Worm (Caenorhabditis elegans) whole organism, L1 larva: Measurements from ENCODE around the gene Y69A2AR.24.

Experiments used
- C16A3.4 ChIP-seq: fragments of 150-350 bp; optimal IDR thresholded peaks from 2 replicates; lab custom pipeline; 2014; ENCODE audit warnings: missing biosample characterization, missing genetic modification characterization
- F16B12.6 ChIP-seq: fragments of 150-350 bp; optimal IDR thresholded peaks from 2 replicates; lab custom pipeline; 2014; ENCODE audit warnings: missing biosample characterization, missing genetic modification characterization
- aha-1 ChIP-seq: fragments of 150-350 bp; optimal IDR thresholded peaks from 2 replicates; lab custom pipeline; 2014; ENCODE audit warnings: missing biosample characterization, missing genetic modification characterization
- alr-1 ChIP-seq: fragments of 200-800 bp; sonication (Bioruptor generic); optimal IDR thresholded peaks from 2 replicates; lab custom pipeline; 2018; ENCODE audit warnings: borderline replicate concordance, mild to moderate bottlenecking, missing genetic modification characterization, missing compliant biosample characterization
- aly-2 ChIP-seq: fragments of 150-350 bp; optimal IDR thresholded peaks from 2 replicates; lab custom pipeline; 2014; ENCODE audit warnings: missing biosample characterization, missing genetic modification characterization
- ceh-63 ChIP-seq: fragments of 200-800 bp; sonication (Bioruptor generic); optimal IDR thresholded peaks from 2 replicates; lab custom pipeline; 2018; ENCODE audit warnings: mild to moderate bottlenecking, missing genetic modification characterization, missing compliant biosample characterization
- ceh-8 ChIP-seq: fragments of 200-800 bp; sonication (Bioruptor generic); optimal IDR thresholded peaks from 2 replicates; lab custom pipeline; 2018; ENCODE audit warnings: mild to moderate bottlenecking, missing genetic modification characterization, moderate library complexity, missing compliant biosample characterization
- ceh-82 ChIP-seq, 3 experiments: fragments of 150-350 bp in 1 of 3; sonication (generic microtip) in 2 of 3; optimal IDR thresholded peaks; 2 replicates each; lab custom pipeline; 2014 to 2017; ENCODE audit warnings: missing biosample characterization in 3 of 3, missing genetic modification characterization in 3 of 3
- ceh-90 ChIP-seq: sonication (generic microtip); optimal IDR thresholded peaks from 2 replicates; lab custom pipeline; 2016; ENCODE audit warnings: missing genetic modification characterization, missing compliant biosample characterization
- efl-1 ChIP-seq, 4 experiments: fragments of 150-350 bp; optimal IDR thresholded peaks in 3 of 4; peaks in 1 of 4; 1 replicate in 1 of 4; 2 replicates in 3 of 4; lab custom pipeline; 2014; ENCODE audit warnings: missing biosample characterization in 2 of 4, missing genetic modification characterization in 2 of 4, missing genetic modification reagents in 2 of 4
- elt-2 ChIP-seq: sonication (generic microtip); optimal IDR thresholded peaks from 2 replicates; lab custom pipeline; 2016; ENCODE audit warnings: missing genetic modification characterization, mild to moderate bottlenecking, inconsistent platforms, missing compliant biosample characterization, missing genetic modification reagents
- ets-5 ChIP-seq: fragments of 200-800 bp; sonication (Bioruptor generic); IDR thresholded peaks from 2 replicates; pipeline ENCODE4 v1.3.6; 2022; ENCODE audit warnings: missing genetic modification characterization, missing compliant biosample characterization
- fkh-10 ChIP-seq: sonication (generic microtip); optimal IDR thresholded peaks from 2 replicates; lab custom pipeline; 2017; ENCODE audit warnings: missing biosample characterization, missing genetic modification reagents, missing genetic modification characterization
- fkh-8 ChIP-seq: sonication (generic microtip); optimal IDR thresholded peaks from 2 replicates; lab custom pipeline; 2016; ENCODE audit warnings: mild to moderate bottlenecking, missing genetic modification characterization, missing compliant biosample characterization
- grh-1 ChIP-seq: fragments of 200-800 bp; sonication (Bioruptor generic); IDR thresholded peaks from 2 replicates; pipeline ENCODE4 v1.3.6; 2022; ENCODE audit warnings: missing genetic modification reagents, missing genetic modification characterization, missing compliant biosample characterization
- hpl-2 ChIP-seq: fragments of 150-350 bp; optimal IDR thresholded peaks from 2 replicates; lab custom pipeline; 2014; ENCODE audit warnings: missing biosample characterization, missing genetic modification reagents, missing genetic modification characterization
- isw-1 ChIP-seq: fragments of 200-800 bp; sonication (Bioruptor generic); IDR thresholded peaks from 2 replicates; pipeline ENCODE4 v1.3.6; 2022; ENCODE audit warnings: missing genetic modification characterization, missing compliant biosample characterization
- lin-13 ChIP-seq: fragments of 150-350 bp; optimal IDR thresholded peaks from 2 replicates; lab custom pipeline; 2014; ENCODE audit warnings: missing biosample characterization, missing genetic modification reagents, missing genetic modification characterization
- lin-14 ChIP-seq: fragments of 200-800 bp; sonication (Bioruptor generic); optimal IDR thresholded peaks from 2 replicates; lab custom pipeline; 2018; ENCODE audit warnings: mild to moderate bottlenecking, missing genetic modification characterization, moderate library complexity, missing compliant biosample characterization
- lin-39 ChIP-seq: fragments of 150-350 bp; optimal IDR thresholded peaks from 2 replicates; lab custom pipeline; 2014; ENCODE audit warnings: missing biosample characterization, missing genetic modification reagents, missing genetic modification characterization
- lsy-2 ChIP-seq, 2 experiments: fragments of 150-350 bp; optimal IDR thresholded peaks; 2 replicates each; lab custom pipeline; 2014; ENCODE audit warnings: missing biosample characterization in 2 of 2, missing genetic modification characterization in 2 of 2
- mdl-1 ChIP-seq, 2 experiments: fragments of 150-350 bp; optimal IDR thresholded peaks; 2 replicates each; lab custom pipeline; 2014 to 2017; ENCODE audit warnings: missing biosample characterization in 2 of 2, missing genetic modification characterization in 2 of 2, inconsistent platforms in 1 of 2
- mef-2 ChIP-seq: fragments of 150-350 bp; optimal IDR thresholded peaks from 2 replicates; lab custom pipeline; 2014; ENCODE audit warnings: missing biosample characterization, missing genetic modification characterization
- mep-1 ChIP-seq: fragments of 150-350 bp; optimal IDR thresholded peaks from 2 replicates; lab custom pipeline; 2014; ENCODE audit warnings: missing biosample characterization, missing genetic modification characterization
- nhr-11 ChIP-seq: fragments of 150-350 bp; optimal IDR thresholded peaks from 2 replicates; lab custom pipeline; 2014; ENCODE audit warnings: missing biosample characterization, missing genetic modification characterization
- nhr-28 ChIP-seq: fragments of 150-350 bp; optimal IDR thresholded peaks from 2 replicates; lab custom pipeline; 2014; ENCODE audit warnings: missing biosample characterization, missing genetic modification characterization
- nhr-47 ChIP-seq: sonication (generic microtip); optimal IDR thresholded peaks from 2 replicates; lab custom pipeline; 2016; ENCODE audit warnings: mild to moderate bottlenecking, missing genetic modification characterization, moderate library complexity, missing compliant biosample characterization
- nhr-71 ChIP-seq: sonication (generic microtip); optimal IDR thresholded peaks from 2 replicates; lab custom pipeline; 2016; ENCODE audit warnings: mild to moderate bottlenecking, missing genetic modification characterization, moderate library complexity, missing compliant biosample characterization
- nhr-90 ChIP-seq: sonication (generic microtip); optimal IDR thresholded peaks from 2 replicates; lab custom pipeline; 2016; ENCODE audit warnings: mild to moderate bottlenecking, missing genetic modification characterization, missing compliant biosample characterization; ENCODE audit not compliant: poor library complexity
- pag-3 ChIP-seq: sonication (generic microtip); optimal IDR thresholded peaks from 2 replicates; lab custom pipeline; 2017; ENCODE audit warnings: missing genetic modification characterization, mild to moderate bottlenecking, missing compliant biosample characterization, antibody characterized with exemption, borderline replicate concordance; ENCODE audit not compliant: insufficient read depth
- pqm-1 ChIP-seq: sonication (generic microtip); optimal IDR thresholded peaks from 3 replicates; lab custom pipeline; 2017; ENCODE audit warnings: missing biosample characterization, missing genetic modification characterization
- rnt-1 ChIP-seq: sonication (generic microtip); optimal IDR thresholded peaks from 2 replicates; lab custom pipeline; 2016; ENCODE audit warnings: mild to moderate bottlenecking, missing genetic modification characterization, moderate library complexity, missing compliant biosample characterization
- skn-1 ChIP-seq: fragments of 150-350 bp; optimal IDR thresholded peaks from 2 replicates; lab custom pipeline; 2014; ENCODE audit warnings: missing biosample characterization, missing genetic modification characterization
- snpc-4 ChIP-seq: fragments of 150-350 bp; optimal IDR thresholded peaks from 2 replicates; lab custom pipeline; 2014; ENCODE audit warnings: missing biosample characterization, missing genetic modification characterization
- snu-23 ChIP-seq: sonication (generic microtip); optimal IDR thresholded peaks from 2 replicates; lab custom pipeline; 2016; ENCODE audit warnings: missing genetic modification characterization, missing compliant biosample characterization
- sox-4 ChIP-seq: sonication (generic microtip); optimal IDR thresholded peaks from 2 replicates; lab custom pipeline; 2016; ENCODE audit warnings: missing genetic modification characterization, missing compliant biosample characterization
- sptf-1 ChIP-seq: fragments of 150-350 bp; optimal IDR thresholded peaks from 2 replicates; lab custom pipeline; 2014; ENCODE audit warnings: missing biosample characterization, missing genetic modification characterization
- sup-37 ChIP-seq: fragments of 200-800 bp; sonication (Bioruptor generic); optimal IDR thresholded peaks from 2 replicates; lab custom pipeline; 2018; ENCODE audit warnings: mild to moderate bottlenecking, missing genetic modification characterization, missing compliant biosample characterization
- swsn-7 ChIP-seq: sonication (generic microtip); optimal IDR thresholded peaks from 2 replicates; lab custom pipeline; 2016; ENCODE audit warnings: missing genetic modification characterization, missing compliant biosample characterization
- tbx-2 ChIP-seq: sonication (generic microtip); optimal IDR thresholded peaks from 2 replicates; lab custom pipeline; 2016; ENCODE audit warnings: missing genetic modification characterization, missing compliant biosample characterization
- unc-130 ChIP-seq: fragments of 150-350 bp; optimal IDR thresholded peaks from 2 replicates; lab custom pipeline; 2017; ENCODE audit warnings: missing biosample characterization, missing genetic modification characterization, inconsistent platforms
- unc-30 ChIP-seq: sonication (generic microtip); optimal IDR thresholded peaks from 2 replicates; lab custom pipeline; 2017; ENCODE audit warnings: missing biosample characterization, missing genetic modification characterization
- unc-62 ChIP-seq: fragments of 150-350 bp; optimal IDR thresholded peaks from 2 replicates; lab custom pipeline; 2014; ENCODE audit warnings: missing biosample characterization, missing genetic modification reagents, missing genetic modification characterization
- unc-98 ChIP-seq: fragments of 200-800 bp; sonication (Bioruptor generic); IDR thresholded peaks from 2 replicates; pipeline ENCODE4 v1.3.6; 2022; ENCODE audit warnings: missing genetic modification characterization, missing compliant biosample characterization
- vab-15 ChIP-seq: sonication (generic microtip); optimal IDR thresholded peaks from 2 replicates; lab custom pipeline; 2017; ENCODE audit warnings: missing genotype, mild to moderate bottlenecking, missing genetic modification characterization, missing compliant biosample characterization
- zag-1 ChIP-seq: fragments of 150-350 bp; optimal IDR thresholded peaks from 2 replicates; lab custom pipeline; 2014; ENCODE audit warnings: missing biosample characterization, missing genetic modification characterization

Y69A2AR.24 gene

DNA sequence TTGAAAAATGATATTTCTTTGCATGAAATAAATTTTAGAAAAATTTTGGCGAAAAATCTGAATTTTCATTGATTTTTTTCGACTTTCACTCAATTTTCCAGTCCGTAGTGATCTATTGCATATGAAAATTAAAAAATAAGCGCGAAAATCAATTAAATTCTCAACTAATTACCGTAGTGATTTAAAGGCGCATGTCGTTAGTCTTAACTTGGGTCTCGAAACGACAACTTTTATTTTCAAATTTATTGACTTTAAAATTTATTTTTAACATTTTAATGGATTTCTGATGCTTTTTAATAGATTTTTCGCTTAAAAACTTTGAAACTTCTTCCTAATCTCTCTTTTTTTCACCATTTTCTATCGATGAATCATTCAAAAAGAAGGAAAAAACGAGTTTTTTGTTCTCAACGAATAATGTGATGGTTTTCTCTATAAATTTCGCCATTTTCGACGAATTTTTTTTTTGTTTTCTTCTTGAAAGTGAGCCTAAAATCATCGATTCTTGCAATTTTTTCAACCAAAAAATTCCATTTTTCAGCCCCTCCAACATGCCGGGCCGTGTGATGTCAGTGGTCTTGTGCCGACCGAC lies 43.7 kb upstream of the Y69A2AR.24 start, which contains the start of gene vamp-7 (continued):
- TF ChIP-seq pag-3 (tag; lab: Kevin White, UChicago) = no peak
- no peak for TF ChIP-seq nhr-28 (tag; lab: Kevin White, UChicago)
- peak in 1 of 2 experiments; percentile 3 for TF ChIP-seq efl-1 (optimal IDR thresholded peaks at IDR 0.05; lab: Kevin White, UChicago)
- no peak for TF ChIP-seq efl-1 (GFP tag; optimal IDR thresholded peaks at IDR 0.05 in 1 of 2; lab: Kevin White, UChicago)
- peak in 1 of 2 experiments; percentile 4 for TF ChIP-seq lsy-2 (tag; optimal IDR thresholded peaks at IDR 0.05; lab: Kevin White, UChicago)
- no peak for TF ChIP-seq zag-1 (tag; lab: Kevin White, UChicago)
- no peak for TF ChIP-seq skn-1 (tag; lab: Kevin White, UChicago)

DNA sequence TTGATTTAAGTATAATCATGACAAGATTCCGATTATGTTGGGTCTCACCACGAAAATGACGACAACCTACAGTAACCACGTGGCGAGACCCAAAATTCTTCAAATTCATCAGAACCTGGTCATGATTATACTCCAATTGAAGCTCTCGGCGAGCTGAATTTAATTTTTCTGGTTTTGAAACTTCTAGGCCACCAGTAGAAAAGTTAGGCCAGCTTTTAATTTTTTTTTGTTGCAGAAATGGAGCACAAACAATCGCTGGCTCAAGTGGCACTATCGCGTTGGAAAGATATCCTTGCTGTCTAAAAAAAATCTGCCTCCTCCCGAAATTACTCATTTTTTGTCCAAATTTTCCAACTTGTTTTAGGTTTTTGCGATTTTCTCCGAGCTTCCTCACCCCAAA lies 42.7 kb upstream of the Y69A2AR.24 start:
- TF ChIP-seq ceh-63 (GFP tag; lab: Kevin White, UChicago) (no peak), efl-1 (optimal IDR thresholded peaks at IDR 0.05; lab: Kevin White, UChicago) (no peak), efl-1 (GFP tag; optimal IDR thresholded peaks at IDR 0.05 in 1 of 2; lab: Kevin White, UChicago) (peak in 1 of 2 experiments; percentile 43)

DNA sequence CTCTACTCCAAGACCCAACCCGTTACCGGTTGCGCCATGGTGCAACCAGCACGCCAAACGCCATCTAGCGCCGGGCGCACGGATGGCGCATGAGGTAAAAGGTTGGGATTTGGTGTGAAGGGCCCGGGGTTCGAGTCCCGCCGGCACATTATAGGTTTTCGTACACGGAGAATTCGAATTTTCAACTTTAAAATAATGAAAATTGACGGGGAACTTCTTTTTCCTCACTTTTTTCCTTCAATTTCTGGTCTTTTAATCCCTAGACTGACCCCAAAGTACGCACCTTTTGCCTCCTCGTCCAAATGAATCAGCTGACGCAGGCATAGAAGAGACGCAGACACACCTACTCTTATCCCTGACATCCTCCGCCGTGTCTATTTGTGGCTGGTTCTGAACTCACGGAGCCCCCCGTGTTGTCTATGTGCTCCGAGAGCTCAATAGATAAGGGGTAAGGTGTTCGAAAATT lies 39.7 kb upstream of the Y69A2AR.24 start:
- peak; percentile 61 for TF ChIP-seq nhr-71 (tag; lab: Kevin White, UChicago)
- TF ChIP-seq snu-23 (GFP tag; lab: Kevin White, UChicago) = peak; percentile 62
- TF ChIP-seq tbx-2 (tag; lab: Kevin White, UChicago) = peak; percentile 16
- peak; percentile 48 for TF ChIP-seq lin-13 (GFP tag; lab: Kevin White, UChicago)
- TF ChIP-seq unc-62 = no peak
- no peak for TF ChIP-seq unc-130 (tag; lab: Kevin White, UChicago)
- TF ChIP-seq rnt-1 = peak; percentile 66
- no peak for TF ChIP-seq mef-2 (tag; lab: Kevin White, UChicago)
- peak; percentile 23 for TF ChIP-seq mep-1
- no peak for TF ChIP-seq ets-5 (GFP tag; lab: Robert Waterston, UW)
- TF ChIP-seq sptf-1 (tag; lab: Kevin White, UChicago) = no peak
- no peak for TF ChIP-seq unc-98 (GFP tag; lab: Robert Waterston, UW)
- TF ChIP-seq ceh-8 (GFP tag; lab: Kevin White, UChicago) = no peak
- TF ChIP-seq lin-14 (GFP tag; lab: Kevin White, UChicago) = peak; percentile 67
- TF ChIP-seq elt-2 (tag; lab: Kevin White, UChicago) = no peak
- no peak for TF ChIP-seq F16B12.6
- no peak for TF ChIP-seq aha-1
- TF ChIP-seq snpc-4 (tag; lab: Kevin White, UChicago) = no peak
- TF ChIP-seq nhr-11 (tag; lab: Kevin White, UChicago) = no peak
- no peak for TF ChIP-seq ceh-63 (GFP tag; lab: Kevin White, UChicago)
- no peak for TF ChIP-seq isw-1 (GFP tag; lab: Robert Waterston, UW)
- peak; percentile 26 for TF ChIP-seq swsn-7 (tag; lab: Kevin White, UChicago)
- no peak for TF ChIP-seq vab-15 (tag; lab: Kevin White, UChicago)
- TF ChIP-seq ceh-90 = no peak
- TF ChIP-seq lin-39 = no peak
- TF ChIP-seq mdl-1 (tag; optimal IDR thresholded peaks at IDR 0.05; lab: Kevin White, UChicago) = peak in 1 of 2 experiments; percentile 37
- peak in 1 of 2 experiments; percentile 46 for TF ChIP-seq lsy-2 (tag; optimal IDR thresholded peaks at IDR 0.05; lab: Kevin White, UChicago)
- TF ChIP-seq unc-30 (tag; lab: Kevin White, UChicago) = no peak
- peak; percentile 1 for TF ChIP-seq C16A3.4 (tag; lab: Kevin White, UChicago)
- TF ChIP-seq ceh-82 (tag; optimal IDR thresholded peaks at IDR 0.05; lab: Kevin White, UChicago) = peak in 1 of 3 experiments; percentile 12
- no peak for TF ChIP-seq fkh-10
- TF ChIP-seq fkh-8 (tag; lab: Kevin White, UChicago) = peak; percentile 60
- no peak for TF ChIP-seq sox-4 (tag; lab: Kevin White, UChicago)
- TF ChIP-seq grh-1 (GFP tag; lab: Robert Waterston, UW) = no peak
- TF ChIP-seq alr-1 (tag; lab: Kevin White, UChicago) = no peak
- TF ChIP-seq hpl-2 (GFP tag; lab: Kevin White, UChicago) = no peak
- no peak for TF ChIP-seq sup-37 (GFP tag; lab: Kevin White, UChicago)
- peak; percentile 8 to 36 for TF ChIP-seq efl-1 (optimal IDR thresholded peaks at IDR 0.05; lab: Kevin White, UChicago)
- peak; percentile 37 to 68 for TF ChIP-seq efl-1 (GFP tag; optimal IDR thresholded peaks at IDR 0.05 in 1 of 2; lab: Kevin White, UChicago)
- TF ChIP-seq pqm-1 = no peak
- no peak for TF ChIP-seq aly-2 (tag; lab: Kevin White, UChicago)
- peak; percentile 69 for TF ChIP-seq skn-1 (tag; lab: Kevin White, UChicago)
- TF ChIP-seq nhr-47 (tag; lab: Kevin White, UChicago) = peak; percentile 53
- no peak for TF ChIP-seq nhr-90 (tag; lab: Kevin White, UChicago)
